Fruit fly (Drosophila melanogaster) whole organism, wandering third instar larva: ENCODE data around the gene upd2.

Experiments
- Abd-B ChIP-seq: fragments of >200 bp; optimal IDR thresholded peaks from 2 replicates; lab custom pipeline; 2017; ENCODE audit warnings: missing biosample characterization, missing genetic modification characterization
- Dif ChIP-seq: fragments of 200-275, 200-300 bp; sonication (Bioruptor generic); optimal IDR thresholded peaks from 2 replicates; lab custom pipeline; 2018; ENCODE audit warnings: missing biosample characterization, missing genetic modification characterization; ENCODE audit not compliant: partially characterized antibody
- HLH106 ChIP-seq: fragments of 200-800 bp; optimal IDR thresholded peaks from 3 replicates; lab custom pipeline; 2019; ENCODE audit warnings: missing biosample characterization, mild to moderate bottlenecking, missing genetic modification characterization, moderate library complexity
- Jra ChIP-seq: sonication (Bioruptor generic); optimal IDR thresholded peaks from 2 replicates; lab custom pipeline; 2016; ENCODE audit warnings: missing biosample characterization, missing genetic modification characterization
- Mio ChIP-seq: sonication (Bioruptor generic); optimal IDR thresholded peaks from 2 replicates; lab custom pipeline; 2016; ENCODE audit warnings: missing biosample characterization, missing genetic modification characterization
- dsf ChIP-seq: sonication (Bioruptor generic); optimal IDR thresholded peaks from 2 replicates; lab custom pipeline; 2016; ENCODE audit warnings: missing biosample characterization, missing genetic modification characterization, borderline replicate concordance
- lola ChIP-seq: fragments of >200 bp; optimal IDR thresholded peaks from 2 replicates; lab custom pipeline; 2017; ENCODE audit warnings: missing biosample characterization, missing genetic modification characterization
- psq ChIP-seq: fragments of 200-800 bp; sonication (Bioruptor generic); optimal IDR thresholded peaks from 3 replicates; lab custom pipeline; 2017; ENCODE audit warnings: missing biosample characterization, mild to moderate bottlenecking, missing genetic modification characterization, moderate library complexity
- usp ChIP-seq: fragments of >200 bp; optimal IDR thresholded peaks from 2 replicates; lab custom pipeline; 2017; ENCODE audit warnings: missing biosample characterization, missing genetic modification characterization

dm6 chrX:18254465-18254864 lies 11.4 kb upstream of the upd2 start:
- TF ChIP-seq lola: no peak
- no peak for TF ChIP-seq Jra (GFP tag; lab: Kevin White, UChicago)
- no peak for TF ChIP-seq dsf (GFP tag; lab: Kevin White, UChicago)
- TF ChIP-seq Dif (GFP tag; lab: Kevin White, UChicago): no peak
- TF ChIP-seq usp: no peak
- no peak for TF ChIP-seq Mio
- no peak for TF ChIP-seq psq
- TF ChIP-seq Abd-B: no peak
- TF ChIP-seq HLH106 (tag; lab: Kevin White, UChicago): no peak
